Fruit fly (Drosophila melanogaster): Measurements from ENCODE around the gene CG33912.
A peak's percentile ranks its signal among the peaks of the same experiment; 100 is the strongest.

CG33912 gene

dm6 chr3L:20730323-20731238 lies 24.9 kb downstream of the CG33912 start, which contains the start of gene CG13252 (continued):
- TF ChIP-seq lmd (GFP tag; IDR thresholded peaks at IDR 0.05) (no peak), CG32772 (GFP tag; IDR thresholded peaks at IDR 0.05) (no peak), CG12071 (GFP tag; optimal IDR thresholded peaks at IDR 0.05) (peak; percentile 72), CG16863 (GFP tag; optimal IDR thresholded peaks at IDR 0.05) (no peak), Nf-YB (GFP tag; optimal IDR thresholded peaks at IDR 0.05) (no peak), sens-2 (GFP tag; IDR thresholded peaks at IDR 0.05) (0 out of 2 replicates have a peak, but pooled peaks have one; percentile 31), prd (optimal IDR thresholded peaks at IDR 0.05) (no peak), prd (GFP tag; IDR thresholded peaks at IDR 0.05) (no peak), dmrt99B (tag; optimal IDR thresholded peaks at IDR 0.05) (peak; percentile 27), Hr3 (GFP tag; optimal IDR thresholded peaks at IDR 0.05) (no peak), Dad (GFP tag; optimal IDR thresholded peaks at IDR 0.05) (no peak), abd-A (tag; optimal IDR thresholded peaks at IDR 0.05) (no peak), CG14965 (GFP tag; optimal IDR thresholded peaks at IDR 0.05; ENCODE audit: borderline replicate concordance) (no peak), CG34376 (GFP tag; optimal IDR thresholded peaks at IDR 0.05) (no peak), zen2 (GFP tag; IDR thresholded peaks at IDR 0.05; ENCODE audit: partially characterized antibody) (0 out of 3 replicates have a peak, but pooled peaks have one; percentile 32), fd3F (GFP tag; optimal IDR thresholded peaks at IDR 0.05) (peak; percentile 36), CG6854 (GFP tag; optimal IDR thresholded peaks at IDR 0.05) (peak; percentile 30), gcm2 (GFP tag; optimal IDR thresholded peaks at IDR 0.05) (no peak), ATbp (GFP tag; optimal IDR thresholded peaks at IDR 0.05) (peak; percentile 62), CG7556 (GFP tag; optimal IDR thresholded peaks at IDR 0.05) (no peak), ro (GFP tag; IDR thresholded peaks at IDR 0.05) (no peak), Drgx (GFP tag; IDR thresholded peaks at IDR 0.05) (no peak), pho (GFP tag; optimal IDR thresholded peaks at IDR 0.05) (no peak), Poxn (GFP tag; IDR thresholded peaks at IDR 0.05) (no peak), ato (GFP tag; IDR thresholded peaks at IDR 0.05; ENCODE audit: partially characterized antibody) (no peak), CoRest (tag; optimal IDR thresholded peaks at IDR 0.05) (peak; percentile 45), CG7745 (tag; optimal IDR thresholded peaks at IDR 0.05) (no peak), CG2712 (tag; optimal IDR thresholded peaks at IDR 0.05) (no peak), CG9609 (GFP tag; optimal IDR thresholded peaks at IDR 0.05) (no peak), pzg (GFP tag; optimal IDR thresholded peaks at IDR 0.05) (no peak), Spps (tag; optimal IDR thresholded peaks at IDR 0.05) (no peak), CG2129 (GFP tag; IDR thresholded peaks at IDR 0.05; ENCODE audit: partially characterized antibody) (no peak), MESR4 (GFP tag; optimal IDR thresholded peaks at IDR 0.05) (no peak), tap (tag; optimal IDR thresholded peaks at IDR 0.05) (peak; percentile 18), bigmax (GFP tag; optimal IDR thresholded peaks at IDR 0.05) (no peak), lola (GFP tag; optimal IDR thresholded peaks at IDR 0.05) (no peak), HLH3B (GFP tag; IDR thresholded peaks at IDR 0.05) (0 out of 2 replicates have a peak, but pooled peaks have one; percentile 6), Myb (GFP tag; optimal IDR thresholded peaks at IDR 0.05) (no peak), CG4617 (GFP tag; optimal IDR thresholded peaks at IDR 0.05; ENCODE audit: borderline replicate concordance) (no peak), CG17328 (GFP tag; IDR thresholded peaks at IDR 0.05) (no peak), fd64A (GFP tag; optimal IDR thresholded peaks at IDR 0.05) (peak; percentile 9), gsb (GFP tag; IDR thresholded peaks at IDR 0.05) (no peak), grau (tag; optimal IDR thresholded peaks at IDR 0.05) (peak; percentile 6), Side (GFP tag; optimal IDR thresholded peaks at IDR 0.05) (no peak), CG32767 (GFP tag; IDR thresholded peaks at IDR 0.05) (no peak), CG17802 (tag; optimal IDR thresholded peaks at IDR 0.05) (no peak), so (GFP tag; IDR thresholded peaks at IDR 0.05) (no peak), CG12942 (GFP tag; optimal IDR thresholded peaks at IDR 0.05) (no peak), dan (GFP tag; IDR thresholded peaks at IDR 0.05) (no peak)

All from whole organism, embryonic.